Worm (Caenorhabditis elegans): ENCODE data around the gene C45H4.13.
A peak's percentile ranks its signal among the peaks of the same experiment; 100 is the strongest.

The C45H4.13 gene

ce11 chrV:2191122-2191521, 40.3 kb upstream of the C45H4.13 start, which contains the start of gene srbc-42:
srbc-42 (minus strand) TSS chrV:2191222.
- TF ChIP-seq efl-1 (GFP tag; optimal IDR thresholded peaks at IDR 0.05) = no peak
- TF ChIP-seq hmg-1.2 (GFP tag; IDR thresholded peaks at IDR 0.05) = no peak
- no peak for TF ChIP-seq xnd-1 (tag; optimal IDR thresholded peaks at IDR 0.05)
- no peak for TF ChIP-seq ets-4 (GFP tag; optimal IDR thresholded peaks at IDR 0.05)
- no peak for TF ChIP-seq sptf-2 (GFP tag; optimal IDR thresholded peaks at IDR 0.05)
- TF ChIP-seq F22D6.2 (tag; optimal IDR thresholded peaks at IDR 0.05) = no peak
- TF ChIP-seq mel-28 (tag; optimal IDR thresholded peaks at IDR 0.05; ENCODE audit: borderline replicate concordance) = no peak
- no peak for TF ChIP-seq tbx-9 (tag; optimal IDR thresholded peaks at IDR 0.05; ENCODE audit: borderline replicate concordance)
- no peak for TF ChIP-seq F57C9.4 (tag; optimal IDR thresholded peaks at IDR 0.05)
- TF ChIP-seq B0261.1 (tag; optimal IDR thresholded peaks at IDR 0.05) = no peak

ce11 chrV:2190383-2190782, 39.6 kb upstream of the C45H4.13 start:
- TF ChIP-seq mcd-1 (GFP tag; IDR thresholded peaks at IDR 0.05) (no peak), zfh-2 (GFP tag; conservative IDR thresholded peaks at IDR 0.05) (peak; percentile 94), ama-1 (optimal IDR thresholded peaks at IDR 0.05) (no peak), ama-1 (GFP tag; optimal IDR thresholded peaks at IDR 0.05) (no peak), ztf-28 (GFP tag; IDR thresholded peaks at IDR 0.05) (0 out of 2 replicates have a peak, but pooled peaks have one; percentile 40), snpc-4 (GFP tag; optimal IDR thresholded peaks at IDR 0.05) (no peak), snpc-4 (tag; optimal IDR thresholded peaks at IDR 0.05) (peak in 1 of 4 experiments; percentile 29), ekl-4 (GFP tag; IDR thresholded peaks at IDR 0.05) (no peak), ztf-18 (tag; optimal IDR thresholded peaks at IDR 0.05) (no peak), lin-35 (GFP tag; optimal IDR thresholded peaks at IDR 0.05) (no peak), K12H6.12 (tag; optimal IDR thresholded peaks at IDR 0.05) (no peak), ccch-3 (GFP tag; optimal IDR thresholded peaks at IDR 0.05) (no peak), ztf-25 (GFP tag; IDR thresholded peaks at IDR 0.05) (no peak), F37B4.10 (GFP tag; IDR thresholded peaks at IDR 0.05) (no peak), C17E4.6 (GFP tag; IDR thresholded peaks at IDR 0.05) (no peak), ztf-3 (GFP tag; optimal IDR thresholded peaks at IDR 0.05) (no peak), attf-3 (GFP tag; conservative IDR thresholded peaks at IDR 0.05) (no peak), Y95B8A.8 (GFP tag; IDR thresholded peaks at IDR 0.05) (no peak), egrh-3 (GFP tag; IDR thresholded peaks at IDR 0.05) (peak; percentile 55; the same call in 1 of the 2 replicates), F49E8.2 (tag; optimal IDR thresholded peaks at IDR 0.05; ENCODE audit: insufficient read depth) (no peak), Y56A3A.18 (GFP tag; IDR thresholded peaks at IDR 0.05) (no peak)

ce11 chrV:2187864-2188345, 37.1 kb upstream of the C45H4.13 start, which contains the start of gene Y5H2B.3:
Y5H2B.3 (plus strand) TSS chrV:2188295.
- no peak for TF ChIP-seq nhr-80 (tag; optimal IDR thresholded peaks at IDR 0.05)
- no peak for TF ChIP-seq D2030.7 (GFP tag; IDR thresholded peaks at IDR 0.05)
- TF ChIP-seq attf-3 (GFP tag; conservative IDR thresholded peaks at IDR 0.05) = no peak
- no peak for TF ChIP-seq B0336.3 (GFP tag; IDR thresholded peaks at IDR 0.05)
- no peak for TF ChIP-seq F23B12.7 (tag; optimal IDR thresholded peaks at IDR 0.05; ENCODE audit: insufficient read depth)
- no peak for TF ChIP-seq ztf-3 (GFP tag; optimal IDR thresholded peaks at IDR 0.05)
- no peak for TF ChIP-seq fkh-3 (tag; optimal IDR thresholded peaks at IDR 0.05)
- no peak for TF ChIP-seq ekl-4 (GFP tag; IDR thresholded peaks at IDR 0.05)

- 0 out of 2 replicates have a peak, but pooled peaks have one; percentile 47 for TF ChIP-seq F37B4.10 (GFP tag; IDR thresholded peaks at IDR 0.05)
- TF ChIP-seq him-1 (tag; optimal IDR thresholded peaks at IDR 0.05) = no peak
- no peak for TF ChIP-seq xnd-1 (tag; optimal IDR thresholded peaks at IDR 0.05)
- 0 out of 2 replicates have a peak, but pooled peaks have one; percentile 44 for TF ChIP-seq zfh-2 (GFP tag; conservative IDR thresholded peaks at IDR 0.05)
Measured at ce11 chrV:2185486-2185885, 34.7 kb upstream of the C45H4.13 start.
